Worm (Caenorhabditis elegans) whole organism, midembryonic: ENCODE results near the gene set-13.

Experiments
- T22C8.4 ChIP-seq: fragments of 200-800 bp; sonication (Bioruptor generic); IDR thresholded peaks from 2 replicates; pipeline ENCODE4 v1.3.6; 2022; ENCODE audit warnings: missing genetic modification characterization, missing compliant biosample characterization
- cog-1 ChIP-seq: sonication (generic microtip); optimal IDR thresholded peaks from 2 replicates; lab custom pipeline; 2016; ENCODE audit warnings: missing genetic modification characterization, missing compliant biosample characterization
- flt-1 ChIP-seq: fragments of 200-800 bp; sonication (Bioruptor generic); IDR thresholded peaks from 2 replicates; pipeline ENCODE4 v1.3.6; 2022; ENCODE audit warnings: missing genetic modification characterization, missing compliant biosample characterization
- klf-2 ChIP-seq: fragments of 200-800 bp; sonication (Bioruptor generic); conservative IDR thresholded peaks from 2 replicates; pipeline ENCODE4 v1.3.6; 2022; ENCODE audit warnings: missing genetic modification reagents, missing genetic modification characterization, missing compliant biosample characterization
- med-1 ChIP-seq: sonication (generic microtip); optimal IDR thresholded peaks from 2 replicates; lab custom pipeline; 2017; ENCODE audit warnings: missing genetic modification characterization, mild to moderate bottlenecking, missing compliant biosample characterization, antibody characterized with exemption, missing genetic modification reagents; ENCODE audit not compliant: insufficient read depth
- ref-1 ChIP-seq: fragments of 200-800 bp; sonication (Bioruptor generic); conservative IDR thresholded peaks from 2 replicates; pipeline ENCODE4 v1.3.6; 2022; ENCODE audit warnings: missing genetic modification reagents, missing genetic modification characterization, missing compliant biosample characterization
- tab-1 ChIP-seq: fragments of 200-800 bp; sonication (Bioruptor generic); IDR thresholded peaks from 2 replicates; pipeline ENCODE4 v1.3.6; 2022; ENCODE audit warnings: missing genetic modification characterization, missing compliant biosample characterization
- ztf-23 ChIP-seq: fragments of 200-800 bp; sonication (Bioruptor generic); IDR thresholded peaks from 2 replicates; pipeline ENCODE4 v1.3.6; 2022; ENCODE audit warnings: missing genetic modification reagents, missing genetic modification characterization, missing compliant biosample characterization
- ztf-29 ChIP-seq: fragments of 200-800 bp; sonication (Bioruptor generic); IDR thresholded peaks from 2 replicates; pipeline ENCODE4 v1.3.6; 2022; ENCODE audit warnings: missing genetic modification reagents, missing genetic modification characterization, missing compliant biosample characterization

ce11 chrII:2836853-2837252 lies 20.1 kb downstream of the set-13 start, which contains the start of gene K12H6.7:
- TF ChIP-seq flt-1 (GFP tag; lab: Robert Waterston, UW) (no peak), ztf-23 (no peak), cog-1 (tag; lab: Kevin White, UChicago) (no peak), tab-1 (GFP tag; lab: Robert Waterston, UW) (no peak), ref-1 (GFP tag; lab: Robert Waterston, UW) (no peak), T22C8.4 (GFP tag; lab: Robert Waterston, UW) (no peak), med-1 (no peak), ztf-29 (no peak), klf-2 (no peak)
